Fruit fly (Drosophila melanogaster): ENCODE results near the gene CG4069.

The CG4069 gene

DNA sequence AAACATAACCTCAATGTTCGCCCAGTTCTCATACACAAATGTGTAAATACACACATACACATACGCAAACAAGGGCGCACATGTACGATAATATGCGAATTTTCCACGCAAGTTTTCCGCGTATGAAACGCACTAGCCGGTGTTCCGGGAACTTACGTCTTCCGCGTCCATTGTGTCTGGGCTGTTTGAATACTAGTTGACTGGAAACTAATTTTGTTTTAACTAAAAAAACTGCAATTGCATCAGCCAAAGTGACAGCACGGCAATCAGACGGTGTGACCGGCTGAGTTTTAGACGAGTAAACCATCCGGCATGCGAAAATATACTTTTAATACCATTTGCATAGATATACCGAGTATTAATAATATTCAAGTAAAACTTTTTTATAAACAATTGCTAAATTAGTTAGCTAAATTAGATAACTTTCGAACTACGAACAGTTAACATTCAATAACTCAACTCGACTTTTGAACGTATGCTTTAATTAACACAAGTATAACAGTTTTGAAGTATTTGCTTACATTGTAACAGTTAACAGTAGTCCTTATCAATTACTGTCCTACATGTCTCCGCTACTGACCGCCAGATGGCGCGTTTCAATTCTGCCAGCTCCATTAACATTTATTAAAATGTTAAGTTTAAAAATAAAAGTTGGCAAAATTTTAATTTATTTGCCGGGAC lies 10.5 kb downstream of the CG4069 start, which contains the start of gene eIF2beta (continued):
- TF ChIP-seq gro (GFP tag; optimal IDR thresholded peaks at IDR 0.05) (peak; percentile 12), CG6813 (GFP tag; optimal IDR thresholded peaks at IDR 0.05) (peak; percentile 38), tio (GFP tag; optimal IDR thresholded peaks at IDR 0.05) (no peak), odd (GFP tag; optimal IDR thresholded peaks at IDR 0.05) (peak; percentile 58), D19A (tag; optimal IDR thresholded peaks at IDR 0.05) (peak; percentile 41), Hr51 (GFP tag; optimal IDR thresholded peaks at IDR 0.05) (peak in 1 of 2 experiments; percentile 38), inv (GFP tag; IDR thresholded peaks at IDR 0.05; ENCODE audit: partially characterized antibody) (no peak), dan (GFP tag; IDR thresholded peaks at IDR 0.05) (no peak), Fer1 (GFP tag; optimal IDR thresholded peaks at IDR 0.05) (peak; percentile 64), grau (tag; optimal IDR thresholded peaks at IDR 0.05) (peak; percentile 43), dpn (GFP tag; optimal IDR thresholded peaks at IDR 0.05) (peak in 1 of 2 experiments; percentile 18), CG1529 (GFP tag; optimal IDR thresholded peaks at IDR 0.05) (peak; percentile 7), so (GFP tag; IDR thresholded peaks at IDR 0.05) (0 out of 3 replicates have a peak, but pooled peaks have one; percentile 35), chn (GFP tag; optimal IDR thresholded peaks at IDR 0.05) (peak; percentile 29), CG6854 (GFP tag; optimal IDR thresholded peaks at IDR 0.05) (peak; percentile 38), zen (tag; optimal IDR thresholded peaks at IDR 0.05) (no peak), Poxn (GFP tag; IDR thresholded peaks at IDR 0.05) (no peak), hb (GFP tag; IDR thresholded peaks at IDR 0.05; ENCODE audit: partially characterized antibody) (no peak), sim (GFP tag; IDR thresholded peaks at IDR 0.05) (0 out of 2 replicates have a peak, but pooled peaks have one; percentile 8), CG17802 (tag; optimal IDR thresholded peaks at IDR 0.05) (peak; percentile 26), pan (optimal IDR thresholded peaks at IDR 0.05) (no peak), pan (GFP tag; optimal IDR thresholded peaks at IDR 0.05 in 1 of 2, IDR thresholded peaks at IDR 0.05 in 1 of 2) (peak in 1 of 2 experiments; percentile 48), CrebB (tag; optimal IDR thresholded peaks at IDR 0.05) (peak; percentile 50), CG4617 (GFP tag; optimal IDR thresholded peaks at IDR 0.05; ENCODE audit: borderline replicate concordance) (peak; percentile 64), CG4854 (GFP tag; optimal IDR thresholded peaks at IDR 0.05) (peak; percentile 26), ci (GFP tag; IDR thresholded peaks at IDR 0.05) (peak; percentile 72), CG2678 (tag; optimal IDR thresholded peaks at IDR 0.05) (peak; percentile 27), CG2712 (tag; optimal IDR thresholded peaks at IDR 0.05) (peak; percentile 48), phol (tag; optimal IDR thresholded peaks at IDR 0.05) (peak; percentile 5), slp2 (GFP tag; optimal IDR thresholded peaks at IDR 0.05) (peak; percentile 37), nom (GFP tag; optimal IDR thresholded peaks at IDR 0.05) (peak; percentile 58), hkb (optimal IDR thresholded peaks at IDR 0.05) (no peak), hkb (GFP tag; IDR thresholded peaks at IDR 0.05) (peak; percentile 68), Doc2 (GFP tag; IDR thresholded peaks at IDR 0.05) (no peak), CG10267 (tag; optimal IDR thresholded peaks at IDR 0.05) (peak; percentile 51), Trl (optimal IDR thresholded peaks at IDR 0.05) (no peak), Trl (GFP tag; optimal IDR thresholded peaks at IDR 0.05) (peak; percentile 18), MTF-1 (GFP tag; optimal IDR thresholded peaks at IDR 0.05; ENCODE audit: borderline replicate concordance) (peak; percentile 79), caup (GFP tag; optimal IDR thresholded peaks at IDR 0.05; ENCODE audit: severe bottlenecking) (peak; percentile 16), vvl (GFP tag; IDR thresholded peaks at IDR 0.05) (peak; percentile 47; the same call in 1 of the 2 replicates), p53 (GFP tag; optimal IDR thresholded peaks at IDR 0.05) (no peak), onecut (GFP tag; IDR thresholded peaks at IDR 0.05) (peak; percentile 53), lola (GFP tag; optimal IDR thresholded peaks at IDR 0.05) (no peak), CG2116 (GFP tag; optimal IDR thresholded peaks at IDR 0.05) (peak; percentile 40), NC2β (GFP tag; optimal IDR thresholded peaks at IDR 0.05) (peak; percentile 3), wek (GFP tag; optimal IDR thresholded peaks at IDR 0.05) (peak; percentile 2), Atf3 (GFP tag; optimal IDR thresholded peaks at IDR 0.05) (no peak), scrt (GFP tag; optimal IDR thresholded peaks at IDR 0.05) (peak; percentile 11), kni (GFP tag; optimal IDR thresholded peaks at IDR 0.05) (peak; percentile 79)
